Fruit fly (Drosophila melanogaster) whole organism: ENCODE data around the gene ATPsyndelta.

Source experiments
- EcR ChIP-seq, 2 experiments: fragments of >200 bp; optimal IDR thresholded peaks; 2 replicates each; lab custom pipeline; 2017; ENCODE audit warnings: missing biosample characterization in 2 of 2, missing genetic modification characterization in 2 of 2, missing genetic modification reagents in 2 of 2
- pan ChIP-seq: fragments of >200 bp; optimal IDR thresholded peaks from 2 replicates; lab custom pipeline; 2017
- psq ChIP-seq: fragments of >200 bp; optimal IDR thresholded peaks from 2 replicates; lab custom pipeline; 2017

- TF ChIP-seq pan (lab: Kevin White, UChicago): no peak
- TF ChIP-seq psq (lab: Kevin White, UChicago): no peak
- no peak for TF ChIP-seq EcR (GFP tag; optimal IDR thresholded peaks at IDR 0.05; lab: Kevin White, UChicago)
These were observed 28.3 kb upstream of the ATPsyndelta start for dm6 chrX:10184355-10185058.
